Worm (Caenorhabditis elegans): ENCODE measurements around the gene erd-2.2.

- no peak for TF ChIP-seq madf-5 (GFP tag; IDR thresholded peaks at IDR 0.05)
- TF ChIP-seq unc-62 (GFP tag; optimal IDR thresholded peaks at IDR 0.05 in 1 of 2): no peak
- no peak for TF ChIP-seq unc-62 (tag; optimal IDR thresholded peaks at IDR 0.05)
- TF ChIP-seq mep-1 (tag; optimal IDR thresholded peaks at IDR 0.05): no peak
- no peak for TF ChIP-seq unc-39 (tag; optimal IDR thresholded peaks at IDR 0.05)
- no peak for TF ChIP-seq fkh-10 (GFP tag; optimal IDR thresholded peaks at IDR 0.05)
- no peak for TF ChIP-seq hlh-11 (tag; optimal IDR thresholded peaks at IDR 0.05)
- TF ChIP-seq zag-1 (tag; optimal IDR thresholded peaks at IDR 0.05): no peak
- no peak for TF ChIP-seq ztf-11 (tag; optimal IDR thresholded peaks at IDR 0.05)
Measured at ce11 chrIII:5888675-5889074, 18.2 kb upstream of the erd-2.2 start, which contains the start of gene C28H8.8.

Data from whole organism, L4 larva.